Worm (Caenorhabditis elegans) whole organism, L1 larva: Measurements from ENCODE around the gene ugt-60.

Experiments
- C04F5.9 ChIP-seq: sonication (generic microtip); optimal IDR thresholded peaks from 2 replicates; lab custom pipeline; 2016; ENCODE audit warnings: missing genetic modification characterization, missing compliant biosample characterization
- C16A3.4 ChIP-seq: fragments of 150-350 bp; optimal IDR thresholded peaks from 2 replicates; lab custom pipeline; 2014; ENCODE audit warnings: missing biosample characterization, missing genetic modification characterization
- F16B12.6 ChIP-seq: fragments of 150-350 bp; optimal IDR thresholded peaks from 2 replicates; lab custom pipeline; 2014; ENCODE audit warnings: missing biosample characterization, missing genetic modification characterization
- Y116A8C.19 ChIP-seq: sonication (generic microtip); optimal IDR thresholded peaks from 2 replicates; lab custom pipeline; 2016; ENCODE audit warnings: missing compliant biosample characterization, missing genetic modification characterization, borderline replicate concordance
- aha-1 ChIP-seq: fragments of 150-350 bp; optimal IDR thresholded peaks from 2 replicates; lab custom pipeline; 2014; ENCODE audit warnings: missing biosample characterization, missing genetic modification characterization
- ceh-8 ChIP-seq: fragments of 200-800 bp; sonication (Bioruptor generic); optimal IDR thresholded peaks from 2 replicates; lab custom pipeline; 2018; ENCODE audit warnings: mild to moderate bottlenecking, missing genetic modification characterization, moderate library complexity, missing compliant biosample characterization
- ceh-82 ChIP-seq, 3 experiments: fragments of 150-350 bp in 1 of 3; sonication (generic microtip) in 2 of 3; optimal IDR thresholded peaks; 2 replicates each; lab custom pipeline; 2014 to 2017; ENCODE audit warnings: missing biosample characterization in 3 of 3, missing genetic modification characterization in 3 of 3
- ceh-90 ChIP-seq: sonication (generic microtip); optimal IDR thresholded peaks from 2 replicates; lab custom pipeline; 2016; ENCODE audit warnings: missing genetic modification characterization, missing compliant biosample characterization
- ces-1 ChIP-seq: fragments of 150-350 bp; optimal IDR thresholded peaks from 2 replicates; lab custom pipeline; 2014; ENCODE audit warnings: missing biosample characterization, missing genetic modification reagents, missing genetic modification characterization
- dpl-1 ChIP-seq, 3 experiments: fragments of 150-350 bp in 2 of 3; sonication (generic microtip) in 1 of 3; optimal IDR thresholded peaks; 2 replicates each; lab custom pipeline; 2014 to 2017; ENCODE audit warnings: missing biosample characterization in 3 of 3, missing genetic modification characterization in 3 of 3, missing genetic modification reagents in 3 of 3
- egl-13 ChIP-seq: sonication (generic microtip); optimal IDR thresholded peaks from 2 replicates; lab custom pipeline; 2016; ENCODE audit warnings: missing genotype, missing genetic modification reagents, missing genetic modification characterization, missing compliant biosample characterization
- elt-2 ChIP-seq: sonication (generic microtip); optimal IDR thresholded peaks from 2 replicates; lab custom pipeline; 2016; ENCODE audit warnings: missing genetic modification characterization, mild to moderate bottlenecking, inconsistent platforms, missing compliant biosample characterization, missing genetic modification reagents
- elt-3 ChIP-seq, 6 experiments: fragments of 150-350 bp in 1 of 6; sonication (generic microtip); optimal IDR thresholded peaks; 2 replicates each; lab custom pipeline; 2017 to 2018; ENCODE audit warnings: missing biosample characterization in 6 of 6, missing genetic modification characterization in 6 of 6, inconsistent platforms in 1 of 6
- fkh-10 ChIP-seq: sonication (generic microtip); optimal IDR thresholded peaks from 2 replicates; lab custom pipeline; 2017; ENCODE audit warnings: missing biosample characterization, missing genetic modification reagents, missing genetic modification characterization
- fkh-4 ChIP-seq: sonication (generic microtip); optimal IDR thresholded peaks from 2 replicates; lab custom pipeline; 2016; ENCODE audit warnings: missing compliant biosample characterization, missing genetic modification characterization, borderline replicate concordance
- fkh-8 ChIP-seq: sonication (generic microtip); optimal IDR thresholded peaks from 2 replicates; lab custom pipeline; 2016; ENCODE audit warnings: mild to moderate bottlenecking, missing genetic modification characterization, missing compliant biosample characterization
- grh-1 ChIP-seq: fragments of 200-800 bp; sonication (Bioruptor generic); IDR thresholded peaks from 2 replicates; pipeline ENCODE4 v1.3.6; 2022; ENCODE audit warnings: missing genetic modification reagents, missing genetic modification characterization, missing compliant biosample characterization
- hlh-17 ChIP-seq: fragments of 200-800 bp; sonication (Bioruptor generic); optimal IDR thresholded peaks from 2 replicates; lab custom pipeline; 2018; ENCODE audit warnings: missing genetic modification characterization, mild to moderate bottlenecking, missing compliant biosample characterization, moderate library complexity, borderline replicate concordance
- irx-1 ChIP-seq: sonication (generic microtip); optimal IDR thresholded peaks from 2 replicates; lab custom pipeline; 2016; ENCODE audit warnings: missing genetic modification characterization, missing compliant biosample characterization
- isw-1 ChIP-seq: fragments of 200-800 bp; sonication (Bioruptor generic); IDR thresholded peaks from 2 replicates; pipeline ENCODE4 v1.3.6; 2022; ENCODE audit warnings: missing genetic modification characterization, missing compliant biosample characterization
- jun-1 ChIP-seq: fragments of 150-350 bp; optimal IDR thresholded peaks from 2 replicates; lab custom pipeline; 2014; ENCODE audit warnings: missing biosample characterization, missing genetic modification reagents, missing genetic modification characterization
- lin-13 ChIP-seq: fragments of 150-350 bp; optimal IDR thresholded peaks from 2 replicates; lab custom pipeline; 2014; ENCODE audit warnings: missing biosample characterization, missing genetic modification reagents, missing genetic modification characterization
- lin-14 ChIP-seq: fragments of 200-800 bp; sonication (Bioruptor generic); optimal IDR thresholded peaks from 2 replicates; lab custom pipeline; 2018; ENCODE audit warnings: mild to moderate bottlenecking, missing genetic modification characterization, moderate library complexity, missing compliant biosample characterization
- lin-15B ChIP-seq: fragments of 150-350 bp; sonication (generic microtip); optimal IDR thresholded peaks from 3 replicates; lab custom pipeline; 2014; ENCODE audit warnings: missing biosample characterization, missing genetic modification characterization
- lir-3 ChIP-seq: sonication (generic microtip); optimal IDR thresholded peaks from 2 replicates; lab custom pipeline; 2016; ENCODE audit warnings: mild to moderate bottlenecking, missing genetic modification characterization, moderate library complexity, missing compliant biosample characterization; ENCODE audit not compliant: poor library complexity
- lsy-2 ChIP-seq, 2 experiments: fragments of 150-350 bp; optimal IDR thresholded peaks; 2 replicates each; lab custom pipeline; 2014; ENCODE audit warnings: missing biosample characterization in 2 of 2, missing genetic modification characterization in 2 of 2
- mab-9 ChIP-seq: fragments of 200-800 bp; sonication (Bioruptor generic); IDR thresholded peaks from 2 replicates; pipeline ENCODE4 v1.3.6; 2022; ENCODE audit warnings: missing genetic modification reagents, missing genetic modification characterization, missing compliant biosample characterization
- mdl-1 ChIP-seq, 2 experiments: fragments of 150-350 bp; optimal IDR thresholded peaks; 2 replicates each; lab custom pipeline; 2014 to 2017; ENCODE audit warnings: missing biosample characterization in 2 of 2, missing genetic modification characterization in 2 of 2, inconsistent platforms in 1 of 2
- mef-2 ChIP-seq: fragments of 150-350 bp; optimal IDR thresholded peaks from 2 replicates; lab custom pipeline; 2014; ENCODE audit warnings: missing biosample characterization, missing genetic modification characterization
- nhr-12 ChIP-seq: sonication (generic microtip); optimal IDR thresholded peaks from 2 replicates; lab custom pipeline; 2017; ENCODE audit warnings: missing biosample characterization, missing genetic modification characterization
- nhr-19 ChIP-seq: fragments of 200-800 bp; sonication (Bioruptor generic); conservative IDR thresholded peaks from 2 replicates; pipeline ENCODE4 v1.3.6; 2022; ENCODE audit warnings: missing genetic modification characterization, missing compliant biosample characterization
- nhr-20 ChIP-seq: sonication (generic microtip); optimal IDR thresholded peaks from 2 replicates; lab custom pipeline; 2016; ENCODE audit warnings: mild to moderate bottlenecking, missing genetic modification characterization, missing compliant biosample characterization
- nhr-237 ChIP-seq: fragments of 150-350 bp; optimal IDR thresholded peaks from 2 replicates; lab custom pipeline; 2014; ENCODE audit warnings: missing biosample characterization, missing genetic modification characterization
- nhr-28 ChIP-seq: fragments of 150-350 bp; optimal IDR thresholded peaks from 2 replicates; lab custom pipeline; 2014; ENCODE audit warnings: missing biosample characterization, missing genetic modification characterization
- nhr-47 ChIP-seq: sonication (generic microtip); optimal IDR thresholded peaks from 2 replicates; lab custom pipeline; 2016; ENCODE audit warnings: mild to moderate bottlenecking, missing genetic modification characterization, moderate library complexity, missing compliant biosample characterization
- nhr-71 ChIP-seq: sonication (generic microtip); optimal IDR thresholded peaks from 2 replicates; lab custom pipeline; 2016; ENCODE audit warnings: mild to moderate bottlenecking, missing genetic modification characterization, moderate library complexity, missing compliant biosample characterization
- nhr-76 ChIP-seq: sonication (generic microtip); optimal IDR thresholded peaks from 2 replicates; lab custom pipeline; 2017; ENCODE audit warnings: missing biosample characterization, missing genetic modification characterization
- nhr-77 ChIP-seq: fragments of 150-350 bp; optimal IDR thresholded peaks from 2 replicates; lab custom pipeline; 2014; ENCODE audit warnings: missing biosample characterization, missing genetic modification characterization
- pag-3 ChIP-seq: sonication (generic microtip); optimal IDR thresholded peaks from 2 replicates; lab custom pipeline; 2017; ENCODE audit warnings: missing genetic modification characterization, mild to moderate bottlenecking, missing compliant biosample characterization, antibody characterized with exemption, borderline replicate concordance; ENCODE audit not compliant: insufficient read depth
- rnt-1 ChIP-seq: sonication (generic microtip); optimal IDR thresholded peaks from 2 replicates; lab custom pipeline; 2016; ENCODE audit warnings: mild to moderate bottlenecking, missing genetic modification characterization, moderate library complexity, missing compliant biosample characterization
- skn-1 ChIP-seq: fragments of 150-350 bp; optimal IDR thresholded peaks from 2 replicates; lab custom pipeline; 2014; ENCODE audit warnings: missing biosample characterization, missing genetic modification characterization
- snpc-4 ChIP-seq: fragments of 150-350 bp; optimal IDR thresholded peaks from 2 replicates; lab custom pipeline; 2014; ENCODE audit warnings: missing biosample characterization, missing genetic modification characterization
- snu-23 ChIP-seq: sonication (generic microtip); optimal IDR thresholded peaks from 2 replicates; lab custom pipeline; 2016; ENCODE audit warnings: missing genetic modification characterization, missing compliant biosample characterization
- sox-4 ChIP-seq: sonication (generic microtip); optimal IDR thresholded peaks from 2 replicates; lab custom pipeline; 2016; ENCODE audit warnings: missing genetic modification characterization, missing compliant biosample characterization
- sup-37 ChIP-seq: fragments of 200-800 bp; sonication (Bioruptor generic); optimal IDR thresholded peaks from 2 replicates; lab custom pipeline; 2018; ENCODE audit warnings: mild to moderate bottlenecking, missing genetic modification characterization, missing compliant biosample characterization
- tlp-1 ChIP-seq: fragments of 150-350 bp; optimal IDR thresholded peaks from 2 replicates; lab custom pipeline; 2014; ENCODE audit warnings: missing biosample characterization, missing genetic modification characterization
- unc-30 ChIP-seq: sonication (generic microtip); optimal IDR thresholded peaks from 2 replicates; lab custom pipeline; 2017; ENCODE audit warnings: missing biosample characterization, missing genetic modification characterization
- unc-98 ChIP-seq: fragments of 200-800 bp; sonication (Bioruptor generic); IDR thresholded peaks from 2 replicates; pipeline ENCODE4 v1.3.6; 2022; ENCODE audit warnings: missing genetic modification characterization, missing compliant biosample characterization
- vab-15 ChIP-seq: sonication (generic microtip); optimal IDR thresholded peaks from 2 replicates; lab custom pipeline; 2017; ENCODE audit warnings: missing genotype, mild to moderate bottlenecking, missing genetic modification characterization, missing compliant biosample characterization
- zag-1 ChIP-seq: fragments of 150-350 bp; optimal IDR thresholded peaks from 2 replicates; lab custom pipeline; 2014; ENCODE audit warnings: missing biosample characterization, missing genetic modification characterization
- zip-4 ChIP-seq: fragments of 200-800 bp; sonication (Bioruptor generic); optimal IDR thresholded peaks from 2 replicates; lab custom pipeline; 2018; ENCODE audit warnings: mild to moderate bottlenecking, missing genetic modification characterization, moderate library complexity, missing compliant biosample characterization
- ztf-11 ChIP-seq, 2 experiments: sonication (generic microtip); optimal IDR thresholded peaks; 2 replicates each; lab custom pipeline; 2016 to 2017; ENCODE audit warnings: missing genetic modification characterization in 2 of 2, missing biosample characterization in 1 of 2, missing compliant biosample characterization in 1 of 2
- ztf-4 ChIP-seq: fragments of 150-350 bp; optimal IDR thresholded peaks from 2 replicates; lab custom pipeline; 2014; ENCODE audit warnings: missing biosample characterization, missing genetic modification characterization

ugt-60 gene

ce11 chrIII:9629855-9630254 is 49.0 kb downstream of the ugt-60 start, which contains the start of gene rpac-19:
Gene rpac-19 (minus strand): TSS chrIII:9629885.
- TF ChIP-seq elt-3 (tag; optimal IDR thresholded peaks at IDR 0.05; lab: Kevin White, UChicago) (no peak), lin-14 (GFP tag; lab: Kevin White, UChicago) (peak; percentile 41), irx-1 (tag; lab: Kevin White, UChicago) (no peak), mdl-1 (tag; optimal IDR thresholded peaks at IDR 0.05; lab: Kevin White, UChicago) (peak in 1 of 2 experiments; percentile 14), hlh-17 (GFP tag; lab: Kevin White, UChicago) (no peak), ztf-4 (tag; lab: Kevin White, UChicago) (peak; percentile 46), fkh-10 (no peak), sox-4 (tag; lab: Kevin White, UChicago) (no peak), Y116A8C.19 (no peak), pag-3 (tag; lab: Kevin White, UChicago) (no peak), unc-98 (GFP tag; lab: Robert Waterston, UW) (no peak), dpl-1 (GFP tag; optimal IDR thresholded peaks at IDR 0.05; lab: Kevin White, UChicago) (peak; percentile 64 to 72 (median 72)), nhr-20 (tag; lab: Kevin White, UChicago) (peak; percentile 47), lin-15B (tag; lab: Kevin White, UChicago) (no peak), jun-1 (tag; lab: Kevin White, UChicago) (no peak), nhr-19 (GFP tag; lab: Robert Waterston, UW) (peak; percentile 42), mef-2 (tag; lab: Kevin White, UChicago) (no peak), grh-1 (GFP tag; lab: Robert Waterston, UW) (no peak), nhr-28 (no peak), F16B12.6 (tag; lab: Kevin White, UChicago) (peak; percentile 28), fkh-4 (tag; lab: Kevin White, UChicago) (no peak), skn-1 (tag; lab: Kevin White, UChicago) (peak; percentile 70), sup-37 (GFP tag; lab: Kevin White, UChicago) (no peak), lir-3 (tag; lab: Kevin White, UChicago) (peak; percentile 37), elt-2 (peak; percentile 22), zip-4 (GFP tag; lab: Kevin White, UChicago) (peak; percentile 31), lin-13 (GFP tag; lab: Kevin White, UChicago) (peak; percentile 56), fkh-8 (tag; lab: Kevin White, UChicago) (peak; percentile 2), nhr-71 (tag; lab: Kevin White, UChicago) (peak; percentile 76), zag-1 (no peak), nhr-12 (tag; lab: Kevin White, UChicago) (no peak), lsy-2 (tag; optimal IDR thresholded peaks at IDR 0.05; lab: Kevin White, UChicago) (peak; percentile 62 to 66), aha-1 (no peak), nhr-237 (tag; lab: Kevin White, UChicago) (no peak), C16A3.4 (tag; lab: Kevin White, UChicago) (peak; percentile 56), C04F5.9 (no peak), tlp-1 (tag; lab: Kevin White, UChicago) (no peak), mab-9 (no peak), isw-1 (GFP tag; lab: Robert Waterston, UW) (no peak), vab-15 (tag; lab: Kevin White, UChicago) (no peak), ceh-8 (no peak), nhr-77 (tag; lab: Kevin White, UChicago) (no peak), ces-1 (GFP tag; lab: Kevin White, UChicago) (no peak), unc-30 (tag; lab: Kevin White, UChicago) (no peak), nhr-47 (tag; lab: Kevin White, UChicago) (peak; percentile 77), ceh-82 (tag; optimal IDR thresholded peaks at IDR 0.05; lab: Kevin White, UChicago) (peak; percentile 10 to 18 (median 14)), rnt-1 (tag; lab: Kevin White, UChicago) (peak; percentile 68), nhr-76 (tag; lab: Kevin White, UChicago) (no peak), snpc-4 (tag; lab: Kevin White, UChicago) (peak; percentile 39), egl-13 (peak; percentile 27), snu-23 (GFP tag; lab: Kevin White, UChicago) (peak; percentile 71), ztf-11 (tag; optimal IDR thresholded peaks at IDR 0.05; lab: Kevin White, UChicago) (peak in 1 of 2 experiments; percentile 45), ceh-90 (peak; percentile 26)
